Worm (Caenorhabditis elegans): ENCODE data around the gene sri-7.

DNA sequence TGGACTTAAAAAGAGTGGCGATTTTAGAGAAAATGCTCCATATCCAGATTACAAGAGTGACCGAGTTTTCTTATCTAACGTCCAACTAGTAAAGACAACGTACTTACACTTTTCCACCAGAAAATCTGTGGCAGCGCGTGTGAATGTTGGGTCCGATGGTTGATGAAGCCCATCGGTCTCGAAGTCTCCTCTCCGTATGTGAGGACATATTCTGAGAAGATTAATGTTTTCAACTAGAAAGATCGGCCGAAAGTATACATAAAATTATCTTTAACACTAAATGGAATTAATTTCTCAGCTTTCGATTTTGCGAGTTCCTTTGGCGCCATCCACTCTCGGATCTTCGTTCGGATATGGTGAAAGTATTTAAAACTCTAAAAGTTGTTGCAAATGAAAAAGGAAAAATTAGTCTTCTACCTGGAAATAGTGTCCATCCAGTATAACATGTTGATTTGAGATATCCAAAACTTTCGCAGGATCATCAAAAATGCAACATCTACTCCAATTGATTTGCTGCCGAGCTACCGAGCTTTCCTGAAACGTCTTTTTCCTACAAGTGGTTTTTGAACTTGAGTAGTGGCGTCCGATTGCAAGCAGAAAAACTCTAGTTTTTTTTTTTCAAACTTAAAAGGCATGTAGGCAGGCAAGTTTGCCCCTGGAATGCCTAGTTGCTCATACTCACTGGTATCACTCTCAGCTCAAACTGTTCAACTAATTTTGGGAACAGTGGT lies 31.4 kb downstream of the sri-7 start:
- TF ChIP-seq daf-12 (tag; optimal IDR thresholded peaks at IDR 0.05): no peak
- no peak for TF ChIP-seq ces-1 (GFP tag; optimal IDR thresholded peaks at IDR 0.05)
- TF ChIP-seq aha-1 (tag): no peak
- no peak for TF ChIP-seq dmd-8 (GFP tag; IDR thresholded peaks at IDR 0.05)
- TF ChIP-seq nhr-6 (tag; optimal IDR thresholded peaks at IDR 0.05): no peak
- no peak for TF ChIP-seq lin-13 (GFP tag; optimal IDR thresholded peaks at IDR 0.05)
- TF ChIP-seq nhr-237 (tag; optimal IDR thresholded peaks at IDR 0.05): no peak
- TF ChIP-seq zag-1 (tag; optimal IDR thresholded peaks at IDR 0.05): no peak
- TF ChIP-seq fkh-10 (GFP tag; optimal IDR thresholded peaks at IDR 0.05): no peak
- TF ChIP-seq ama-1 (optimal IDR thresholded peaks at IDR 0.05): no peak
- no peak for TF ChIP-seq skn-1 (tag; optimal IDR thresholded peaks at IDR 0.05)
